Fruit fly (Drosophila melanogaster) whole organism, pupa: Measurements from ENCODE around the gene CG31326.

Experiments used
- CG17806 ChIP-seq: fragments of 200-800 bp; sonication (Bioruptor generic); optimal IDR thresholded peaks from 2 replicates; lab custom pipeline; 2018; ENCODE audit warnings: missing biosample characterization, mild to moderate bottlenecking, missing genetic modification characterization, moderate library complexity
- CG32121 ChIP-seq: fragments of 200-800 bp; sonication (Bioruptor generic); IDR thresholded peaks from 2 replicates; pipeline ENCODE4 v1.3.6; 2022; ENCODE audit warnings: missing biosample characterization, missing genetic modification characterization
- Pif1A ChIP-seq: fragments of 200-800 bp; sonication (Bioruptor generic); optimal IDR thresholded peaks from 3 replicates; lab custom pipeline; 2016; ENCODE audit warnings: missing biosample characterization, missing genetic modification characterization
- gl ChIP-seq: fragments of 200-800 bp; sonication (Bioruptor generic); optimal IDR thresholded peaks from 2 replicates; lab custom pipeline; 2018; ENCODE audit warnings: missing biosample characterization, mild to moderate bottlenecking, missing genetic modification characterization

DNA sequence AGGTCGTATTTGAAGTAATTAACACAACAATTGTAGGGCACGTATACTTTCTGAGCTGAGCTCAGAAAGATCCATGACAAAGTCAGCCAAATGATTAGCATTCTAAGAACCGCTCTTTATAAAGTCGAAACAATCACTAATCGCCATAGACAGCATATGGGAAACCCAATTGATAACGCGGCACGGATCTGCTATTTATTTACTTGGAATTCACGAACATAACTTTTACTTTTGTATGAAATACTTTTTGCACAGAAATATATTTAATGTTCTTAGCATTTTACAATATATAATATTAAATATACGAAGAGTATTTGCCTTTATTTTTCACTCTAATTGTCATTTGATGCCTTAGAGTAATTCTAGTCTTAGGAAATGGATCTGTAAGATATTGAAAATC, 24.6 kb upstream of the CG31326 start, which contains the start of gene CG43291:
- no peak for TF ChIP-seq Pif1A (GFP tag; lab: Kevin White, UChicago)
- no peak for TF ChIP-seq CG32121 (GFP tag; lab: Robert Waterston, UW)
- TF ChIP-seq gl (tag; lab: Kevin White, UChicago): no peak
- TF ChIP-seq CG17806 (tag; lab: Kevin White, UChicago): no peak
